Fruit fly (Drosophila melanogaster): Measurements from ENCODE around the gene CG14668.

DNA sequence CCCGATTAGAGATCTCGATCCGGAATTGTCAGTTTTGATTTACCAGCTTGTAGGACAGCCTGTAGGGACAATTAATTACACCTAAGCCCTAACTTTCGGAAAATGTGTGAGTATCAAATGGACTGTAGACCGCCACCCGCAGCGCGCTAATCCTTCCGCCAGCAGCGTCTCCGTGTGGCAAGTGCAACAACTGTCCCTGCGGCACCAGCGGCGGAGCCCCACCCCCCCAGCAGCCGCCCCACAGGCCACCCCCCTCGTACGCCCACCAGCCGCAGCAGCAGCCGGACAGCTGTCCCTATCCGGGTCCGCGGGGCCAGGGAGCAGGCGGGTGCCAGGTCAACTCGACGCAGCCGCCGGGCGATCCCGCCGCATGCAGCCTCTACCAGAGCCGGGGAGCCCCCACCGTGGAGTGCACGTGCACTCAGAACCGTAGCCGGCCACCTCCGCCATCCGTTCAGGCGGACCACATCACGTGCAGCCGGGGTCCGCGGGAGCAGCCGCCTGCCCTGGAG, 17.9 kb downstream of the CG14668 start, which contains the start of the genes CG31542 and CG34277:
- TF ChIP-seq CG7368 (GFP tag; optimal IDR thresholded peaks at IDR 0.05) (no peak), Gug (GFP tag; IDR thresholded peaks at IDR 0.05) (no peak), Ets96B (tag; optimal IDR thresholded peaks at IDR 0.05) (no peak), Blimp-1 (GFP tag; optimal IDR thresholded peaks at IDR 0.05) (no peak), achi (GFP tag; optimal IDR thresholded peaks at IDR 0.05) (no peak), lz (GFP tag; optimal IDR thresholded peaks at IDR 0.05) (no peak), CG6808 (GFP tag; optimal IDR thresholded peaks at IDR 0.05) (no peak)

All from whole organism, prepupa.